Worm (Caenorhabditis elegans) whole organism, early embryonic: ENCODE data around the gene pho-7.

Source experiments
- B0310.2 ChIP-seq: sonication (generic microtip); optimal IDR thresholded peaks from 2 replicates; lab custom pipeline; 2016; ENCODE audit warnings: mild to moderate bottlenecking, missing genetic modification characterization, missing compliant biosample characterization
- F13C5.2 ChIP-seq: sonication (generic microtip); optimal IDR thresholded peaks from 2 replicates; lab custom pipeline; 2017; ENCODE audit warnings: mild to moderate bottlenecking, missing genetic modification characterization, inconsistent platforms, missing compliant biosample characterization
- aly-1 ChIP-seq: sonication (generic microtip); optimal IDR thresholded peaks from 2 replicates; lab custom pipeline; 2016; ENCODE audit warnings: missing genetic modification characterization, missing compliant biosample characterization
- ama-1 ChIP-seq: fragments of 150-350 bp; optimal IDR thresholded peaks from 2 replicates; lab custom pipeline; 2014
- ceh-13 ChIP-seq: fragments of 200-800 bp; sonication (Bioruptor generic); optimal IDR thresholded peaks from 2 replicates; lab custom pipeline; 2018; ENCODE audit warnings: mild to moderate bottlenecking, missing genetic modification characterization, missing compliant biosample characterization
- ceh-36 ChIP-seq: sonication (generic microtip); optimal IDR thresholded peaks from 2 replicates; lab custom pipeline; 2016; ENCODE audit warnings: missing genetic modification characterization, inconsistent platforms, missing compliant biosample characterization
- ets-7 ChIP-seq: sonication (generic microtip); optimal IDR thresholded peaks from 2 replicates; lab custom pipeline; 2016; ENCODE audit warnings: missing genotype, missing genetic modification characterization, missing compliant biosample characterization
- flt-1 ChIP-seq: fragments of 200-800 bp; sonication (Bioruptor generic); IDR thresholded peaks from 2 replicates; pipeline ENCODE4 v1.3.6; 2022; ENCODE audit warnings: missing genetic modification characterization, missing compliant biosample characterization
- hmbx-1 ChIP-seq: sonication (generic microtip); optimal IDR thresholded peaks from 2 replicates; lab custom pipeline; 2016; ENCODE audit warnings: mild to moderate bottlenecking, missing genetic modification characterization, missing compliant biosample characterization
- hmg-4 ChIP-seq: fragments of 200-800 bp; sonication (Bioruptor generic); optimal IDR thresholded peaks from 2 replicates; lab custom pipeline; 2018; ENCODE audit warnings: mild to moderate bottlenecking, missing genetic modification characterization, missing compliant biosample characterization
- hnd-1 ChIP-seq: sonication (generic microtip); optimal IDR thresholded peaks from 2 replicates; lab custom pipeline; 2016; ENCODE audit warnings: missing genetic modification characterization, missing compliant biosample characterization
- pes-1 ChIP-seq: fragments of 200-800 bp; sonication (Bioruptor generic); IDR thresholded peaks from 2 replicates; pipeline ENCODE4 v1.3.6; 2022; ENCODE audit warnings: missing genetic modification reagents, missing genetic modification characterization, missing compliant biosample characterization
- scrt-1 ChIP-seq: fragments of 200-800 bp; sonication (Bioruptor generic); IDR thresholded peaks from 2 replicates; pipeline ENCODE4 v1.3.6; 2022; ENCODE audit warnings: missing genetic modification characterization, missing compliant biosample characterization
- sea-1 ChIP-seq: fragments of 200-800 bp; sonication (Bioruptor generic); conservative IDR thresholded peaks from 2 replicates; pipeline ENCODE4 v1.3.6; 2022; ENCODE audit warnings: missing genetic modification characterization, missing compliant biosample characterization
- tbx-11 ChIP-seq: fragments of 200-800 bp; sonication (Bioruptor generic); IDR thresholded peaks from 2 replicates; pipeline ENCODE4 v1.3.6; 2022; ENCODE audit warnings: missing genetic modification characterization, missing compliant biosample characterization
- tbx-37 ChIP-seq: fragments of 200-800 bp; sonication (Bioruptor generic); conservative IDR thresholded peaks from 2 replicates; pipeline ENCODE4 v1.3.6; 2022; ENCODE audit warnings: missing genetic modification reagents, missing genetic modification characterization, missing compliant biosample characterization
- tra-4 ChIP-seq: sonication (generic microtip); optimal IDR thresholded peaks from 2 replicates; lab custom pipeline; 2017; ENCODE audit warnings: missing genetic modification characterization, missing compliant biosample characterization

The pho-7 gene

DNA sequence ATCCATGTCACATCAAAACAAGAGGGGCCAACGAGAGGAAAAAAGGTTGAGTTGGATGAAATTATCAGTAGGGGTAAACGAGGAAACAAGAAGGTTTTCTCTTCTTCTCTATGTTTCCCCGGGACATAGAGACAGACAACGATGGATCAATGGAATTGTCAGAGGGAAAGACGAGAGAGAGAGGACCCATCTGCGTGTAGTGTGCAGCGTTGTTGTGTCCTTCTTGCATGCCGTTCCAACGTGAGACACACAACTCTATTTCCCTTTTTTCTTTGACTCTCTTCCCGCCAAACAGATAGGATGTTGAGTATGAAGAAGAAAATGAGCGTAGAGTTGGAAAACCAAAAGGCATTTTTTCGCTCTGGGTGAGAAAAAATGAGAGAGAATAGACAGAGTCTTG is 40.2 kb downstream of the pho-7 start:
- TF ChIP-seq hnd-1 (tag; lab: Kevin White, UChicago) (no peak), sea-1 (GFP tag; lab: Robert Waterston, UW) (no peak), F13C5.2 (tag; lab: Kevin White, UChicago) (peak; percentile 16), ceh-36 (tag; lab: Kevin White, UChicago) (no peak), B0310.2 (tag; lab: Kevin White, UChicago) (no peak), hmg-4 (GFP tag; lab: Kevin White, UChicago) (peak; percentile 85), ama-1 (no peak)

DNA sequence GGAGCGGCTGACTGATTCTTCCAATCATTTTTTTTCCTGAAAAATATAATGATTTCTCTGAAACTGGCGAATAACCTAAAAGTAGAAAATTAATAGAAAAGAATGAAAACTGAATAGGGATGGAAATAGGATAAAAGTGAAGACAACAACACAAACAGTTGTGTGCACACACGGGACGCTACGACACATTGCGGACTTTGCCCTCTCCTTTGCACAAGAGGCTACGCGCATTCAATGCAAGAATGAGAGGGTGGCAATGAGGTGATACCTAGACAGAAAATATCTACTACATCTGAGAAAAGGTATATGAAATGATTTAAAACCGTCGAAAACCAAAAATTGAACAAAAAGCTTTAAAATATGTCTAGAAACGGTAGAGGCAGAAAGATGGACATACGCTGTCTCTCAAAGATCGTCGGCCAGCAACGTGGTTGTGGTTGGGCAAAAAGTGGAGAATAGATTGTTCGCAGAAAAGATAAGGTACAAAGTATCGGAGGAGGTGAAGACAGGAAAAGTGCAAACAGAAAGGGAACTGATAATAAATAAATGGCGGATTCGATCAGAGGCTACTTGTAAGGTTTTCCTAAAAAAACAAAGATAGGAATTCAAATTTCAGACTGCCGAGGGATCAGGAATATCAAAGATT is 41.0 kb downstream of the pho-7 start, which contains the start of gene suca-1:
TSS of gene suca-1 (minus strand) at position 36 of the 646 bp plus-strand sequence.
- TF ChIP-seq ceh-36 (tag; lab: Kevin White, UChicago) = peak; percentile 39
- no peak for TF ChIP-seq tbx-11
- TF ChIP-seq sea-1 (GFP tag; lab: Robert Waterston, UW) = peak; percentile 77
- TF ChIP-seq hnd-1 (tag; lab: Kevin White, UChicago) = no peak
- no peak for TF ChIP-seq hmbx-1 (tag; lab: Kevin White, UChicago)
- TF ChIP-seq flt-1 (GFP tag; lab: Robert Waterston, UW) = 0 out of 2 replicates have a peak, but pooled peaks have one; percentile 46
- TF ChIP-seq F13C5.2 (tag; lab: Kevin White, UChicago) = peak; percentile 43
- no peak for TF ChIP-seq scrt-1 (GFP tag; lab: Robert Waterston, UW)
- TF ChIP-seq hmg-4 (GFP tag; lab: Kevin White, UChicago) = no peak

DNA sequence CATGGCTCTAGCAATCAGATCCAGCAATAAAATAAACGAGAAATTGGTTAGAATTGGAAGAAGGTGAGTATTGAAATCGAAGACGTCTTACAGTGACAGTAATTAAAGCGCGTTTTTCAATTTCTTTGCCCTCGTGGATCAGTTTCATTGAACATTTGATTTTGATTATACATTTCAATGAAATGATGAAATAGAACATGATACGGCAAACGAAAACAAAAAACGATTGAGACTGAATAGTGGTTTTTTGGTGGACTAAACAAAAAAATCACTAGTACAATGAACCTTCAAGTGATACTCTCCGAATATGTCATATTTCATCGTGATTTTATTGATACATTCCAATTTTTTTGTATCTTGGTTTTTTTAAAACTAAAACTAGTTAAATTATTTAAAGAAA is 44.7 kb downstream of the pho-7 start, which contains the start of gene haly-1:
TSS of gene haly-1 (minus strand) at position 101 of the 400 bp plus-strand sequence.
- TF ChIP-seq hmg-4 (GFP tag; lab: Kevin White, UChicago) (no peak), aly-1 (tag; lab: Kevin White, UChicago) (no peak), ceh-36 (tag; lab: Kevin White, UChicago) (no peak), flt-1 (GFP tag; lab: Robert Waterston, UW) (no peak), hmbx-1 (tag; lab: Kevin White, UChicago) (no peak), ama-1 (no peak)

DNA sequence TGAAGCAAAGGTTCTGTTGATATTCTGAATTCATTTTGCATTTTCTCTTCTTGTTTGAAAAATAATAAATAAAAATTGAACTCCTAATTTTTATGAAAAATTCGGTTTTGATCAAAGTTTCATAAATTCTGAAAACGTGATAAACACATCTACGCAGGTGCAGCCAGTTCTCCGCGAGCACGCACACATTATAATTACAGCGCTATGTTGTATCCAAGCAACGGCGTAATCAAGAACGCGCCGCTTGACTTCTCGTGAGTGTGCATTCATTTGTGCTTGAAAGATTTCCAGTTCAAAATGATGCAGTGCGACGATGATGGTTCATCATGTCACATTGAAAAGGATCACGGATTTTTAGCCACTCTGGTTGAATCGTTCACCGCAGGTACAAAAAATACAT is 49.3 kb downstream of the pho-7 start, which contains the start of gene F47B10.3:
TSS of gene F47B10.3 (plus strand) at position 301 of the 400 bp plus-strand sequence.
- TF ChIP-seq ceh-36 (tag; lab: Kevin White, UChicago) (no peak), aly-1 (tag; lab: Kevin White, UChicago) (no peak), flt-1 (GFP tag; lab: Robert Waterston, UW) (no peak), sea-1 (GFP tag; lab: Robert Waterston, UW) (no peak)

DNA sequence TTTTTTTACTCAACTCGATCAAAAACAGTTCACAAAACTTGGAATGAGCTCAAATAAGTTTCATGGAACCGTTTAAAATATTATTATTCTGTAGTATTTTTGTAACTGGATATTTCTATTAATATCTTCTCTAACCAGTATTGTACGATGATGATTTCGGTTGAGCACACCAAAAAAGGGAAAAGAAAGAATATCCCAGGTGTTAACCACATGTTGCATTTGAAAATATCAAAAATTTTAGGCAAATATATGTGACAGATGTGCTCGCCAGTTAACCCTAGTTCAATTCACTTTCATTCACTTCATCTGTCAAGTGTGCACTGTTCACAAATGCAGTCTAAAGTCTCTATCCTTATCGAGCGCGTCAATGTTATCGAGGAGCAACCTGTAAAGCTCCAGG is 50.2 kb downstream of the pho-7 start, which contains the start of gene F47B10.4:
TSS of gene F47B10.4 (plus strand) at position 301 of the 400 bp plus-strand sequence.
- TF ChIP-seq ceh-36 (tag; lab: Kevin White, UChicago) (no peak), ceh-13 (GFP tag; lab: Kevin White, UChicago) (no peak), ama-1 (no peak), scrt-1 (GFP tag; lab: Robert Waterston, UW) (no peak)

DNA sequence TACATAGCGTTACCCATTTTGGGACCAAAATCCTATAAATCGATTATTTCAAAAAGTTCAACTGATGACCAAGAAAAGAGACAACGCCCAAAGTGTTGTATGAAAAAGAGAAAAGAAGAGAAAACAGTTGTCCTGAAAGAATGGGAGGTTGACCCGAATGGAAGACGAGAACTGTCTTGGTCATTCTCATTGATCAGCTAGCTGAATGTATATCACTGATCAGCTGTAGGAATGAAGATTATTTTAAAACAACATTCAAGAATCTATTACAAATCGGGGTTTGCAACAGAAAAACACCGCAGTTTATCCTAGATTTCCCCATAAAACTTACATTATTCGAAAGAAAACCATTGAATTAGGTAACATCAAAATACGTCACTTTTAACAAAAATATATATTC is 50.7 kb downstream of the pho-7 start, which contains the start of gene F47B10.5:
TSS of gene F47B10.5 (minus strand) at position 101 of the 400 bp plus-strand sequence.
- no peak for TF ChIP-seq hnd-1 (tag; lab: Kevin White, UChicago)
- TF ChIP-seq flt-1 (GFP tag; lab: Robert Waterston, UW) = no peak
- no peak for TF ChIP-seq tbx-11
- TF ChIP-seq tbx-37 = no peak
- TF ChIP-seq F13C5.2 (tag; lab: Kevin White, UChicago) = no peak
- TF ChIP-seq ama-1 = no peak
- no peak for TF ChIP-seq ceh-36 (tag; lab: Kevin White, UChicago)
- TF ChIP-seq B0310.2 (tag; lab: Kevin White, UChicago) = no peak
- TF ChIP-seq hmbx-1 (tag; lab: Kevin White, UChicago) = no peak
- TF ChIP-seq hmg-4 (GFP tag; lab: Kevin White, UChicago) = no peak
- TF ChIP-seq ets-7 = no peak
- TF ChIP-seq sea-1 (GFP tag; lab: Robert Waterston, UW) = no peak
- no peak for TF ChIP-seq scrt-1 (GFP tag; lab: Robert Waterston, UW)
- TF ChIP-seq pes-1 = no peak
- no peak for TF ChIP-seq ceh-13 (GFP tag; lab: Kevin White, UChicago)
- TF ChIP-seq aly-1 (tag; lab: Kevin White, UChicago) = no peak
- no peak for TF ChIP-seq tra-4 (tag; lab: Kevin White, UChicago)

DNA sequence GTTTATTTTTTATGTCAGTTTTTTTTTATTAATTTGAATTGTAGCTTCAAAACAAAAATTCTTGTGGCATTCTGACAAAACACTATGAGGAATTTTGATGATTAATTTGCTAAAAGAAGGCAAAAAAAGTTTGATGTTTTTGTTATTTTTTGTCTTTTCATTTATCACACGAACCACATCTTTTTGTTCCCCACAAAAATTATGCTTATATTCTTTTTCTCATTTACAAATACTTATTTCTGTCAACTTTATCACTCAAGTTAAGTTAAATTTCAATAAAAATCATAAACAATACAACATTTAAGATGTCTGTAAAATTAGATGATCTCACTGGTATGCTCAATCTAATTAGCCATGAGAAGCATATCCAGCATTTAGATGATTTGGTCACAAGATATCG is 53.0 kb downstream of the pho-7 start, which contains the start of gene F47B10.6:
TSS of gene F47B10.6 (plus strand) at position 301 of the 400 bp plus-strand sequence.
- TF ChIP-seq hmbx-1 (tag; lab: Kevin White, UChicago) = no peak
- TF ChIP-seq tbx-11 = no peak
- no peak for TF ChIP-seq tbx-37
- TF ChIP-seq tra-4 (tag; lab: Kevin White, UChicago) = no peak
- TF ChIP-seq ets-7 = no peak
- no peak for TF ChIP-seq hmg-4 (GFP tag; lab: Kevin White, UChicago)
- no peak for TF ChIP-seq F13C5.2 (tag; lab: Kevin White, UChicago)
- TF ChIP-seq aly-1 (tag; lab: Kevin White, UChicago) = no peak
